Worm (Caenorhabditis elegans): ENCODE measurements around the gene rheb-1.

Gene rheb-1

ce11 chrIII:9454730-9455129 is 1.1 kb downstream of the rheb-1 start:
- TF ChIP-seq ceh-45 (GFP tag; IDR thresholded peaks at IDR 0.05) (no peak), ceh-48 (tag; optimal IDR thresholded peaks at IDR 0.05) (no peak), gmeb-2 (tag; optimal IDR thresholded peaks at IDR 0.05) (no peak), ttx-3 (tag; optimal IDR thresholded peaks at IDR 0.05) (no peak), unc-42 (tag; optimal IDR thresholded peaks at IDR 0.05) (no peak), hlh-15 (tag; optimal IDR thresholded peaks at IDR 0.05) (no peak), nhr-11 (tag; optimal IDR thresholded peaks at IDR 0.05) (no peak), pax-1 (tag; optimal IDR thresholded peaks at IDR 0.05) (no peak), nhr-232 (tag; optimal IDR thresholded peaks at IDR 0.05) (no peak), syd-9 (tag; optimal IDR thresholded peaks at IDR 0.05) (no peak), ama-1 (optimal IDR thresholded peaks at IDR 0.05) (no peak), unc-55 (GFP tag; optimal IDR thresholded peaks at IDR 0.05) (no peak), ceh-24 (tag; optimal IDR thresholded peaks at IDR 0.05) (no peak), K02D7.2 (tag; optimal IDR thresholded peaks at IDR 0.05) (no peak), ref-2 (tag; optimal IDR thresholded peaks at IDR 0.05) (no peak)

DNA sequence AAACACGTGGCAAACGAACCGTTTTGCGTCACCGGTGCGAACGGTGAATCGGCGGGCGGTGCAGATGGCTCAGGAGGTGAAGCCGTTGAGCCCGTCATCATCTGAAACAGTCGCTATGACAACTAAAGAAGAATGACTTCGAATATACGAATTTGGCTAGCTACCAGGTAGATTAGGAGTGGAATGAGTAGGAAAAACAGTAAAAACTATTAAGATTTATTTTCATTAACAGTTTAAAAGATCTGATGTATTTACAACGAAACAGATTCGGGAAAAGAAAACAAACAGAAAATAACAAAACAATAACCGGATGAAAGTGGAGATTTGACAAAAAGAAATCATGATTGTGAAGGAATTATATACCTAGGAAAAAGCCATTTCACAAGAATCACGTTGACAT is 1.9 kb downstream of the rheb-1 start, which contains the start of gene F54C8.7:
Gene F54C8.7 (minus strand): TSS at position 101 of the 400 bp plus-strand sequence.
- TF ChIP-seq madf-2 (tag; optimal IDR thresholded peaks at IDR 0.05) (no peak), nhr-11 (tag; optimal IDR thresholded peaks at IDR 0.05) (no peak), unc-55 (GFP tag; optimal IDR thresholded peaks at IDR 0.05) (no peak), ahr-1 (tag; optimal IDR thresholded peaks at IDR 0.05) (no peak), ceh-31 (tag; optimal IDR thresholded peaks at IDR 0.05) (no peak), unc-3 (GFP tag; conservative IDR thresholded peaks at IDR 0.05) (no peak), unc-3 (tag; optimal IDR thresholded peaks at IDR 0.05) (no peak), lin-11 (tag; optimal IDR thresholded peaks at IDR 0.05) (no peak), hlh-13 (GFP tag; optimal IDR thresholded peaks at IDR 0.05) (no peak), ref-2 (tag; optimal IDR thresholded peaks at IDR 0.05) (no peak), dmd-4 (tag; optimal IDR thresholded peaks at IDR 0.05; ENCODE audit: borderline replicate concordance) (no peak), sox-2 (GFP tag; IDR thresholded peaks at IDR 0.05) (no peak), pax-1 (tag; optimal IDR thresholded peaks at IDR 0.05) (no peak), ets-4 (tag; optimal IDR thresholded peaks at IDR 0.05) (no peak)

ce11 chrIII:9450933-9451332 is 4.9 kb downstream of the rheb-1 start:
- TF ChIP-seq ref-2 (tag; optimal IDR thresholded peaks at IDR 0.05) (peak; percentile 51), ceh-6 (GFP tag; optimal IDR thresholded peaks at IDR 0.05) (no peak), mec-3 (tag; optimal IDR thresholded peaks at IDR 0.05; ENCODE audit: borderline replicate concordance) (no peak), ceh-14 (tag; optimal IDR thresholded peaks at IDR 0.05) (peak; percentile 19), ceh-31 (tag; optimal IDR thresholded peaks at IDR 0.05) (peak; percentile 92), unc-42 (tag; optimal IDR thresholded peaks at IDR 0.05) (peak; percentile 55), hlh-30 (tag; optimal IDR thresholded peaks at IDR 0.05; ENCODE audit: insufficient read depth) (peak; percentile 93), ceh-34 (tag; optimal IDR thresholded peaks at IDR 0.05) (peak; percentile 58), unc-55 (GFP tag; optimal IDR thresholded peaks at IDR 0.05) (peak; percentile 40), tbx-2 (tag; optimal IDR thresholded peaks at IDR 0.05) (peak; percentile 15), nfya-1 (tag; optimal IDR thresholded peaks at IDR 0.05) (peak; percentile 41), sox-2 (GFP tag; IDR thresholded peaks at IDR 0.05) (peak; percentile 10; the same call in 1 of the 2 replicates), eyg-1 (tag; optimal IDR thresholded peaks at IDR 0.05) (no peak)

- no peak for TF ChIP-seq T23F11.4 (GFP tag; optimal IDR thresholded peaks at IDR 0.05)
- TF ChIP-seq ceh-34 (tag; optimal IDR thresholded peaks at IDR 0.05), result no peak
- TF ChIP-seq ceh-30 (tag; optimal IDR thresholded peaks at IDR 0.05), result no peak
- TF ChIP-seq ceh-24 (tag; optimal IDR thresholded peaks at IDR 0.05), result no peak
- no peak for TF ChIP-seq syd-9 (tag; optimal IDR thresholded peaks at IDR 0.05)
- TF ChIP-seq K09A11.1 (tag; optimal IDR thresholded peaks at IDR 0.05; ENCODE audit: insufficient read depth), result no peak
- TF ChIP-seq hlh-6 (tag; optimal IDR thresholded peaks at IDR 0.05), result no peak
- no peak for TF ChIP-seq K02D7.2 (tag; optimal IDR thresholded peaks at IDR 0.05)
- TF ChIP-seq unc-86 (tag; optimal IDR thresholded peaks at IDR 0.05), result no peak
- TF ChIP-seq eyg-1 (tag; optimal IDR thresholded peaks at IDR 0.05), result no peak
- no peak for TF ChIP-seq mec-3 (tag; optimal IDR thresholded peaks at IDR 0.05; ENCODE audit: borderline replicate concordance)
- TF ChIP-seq ceh-48 (tag; optimal IDR thresholded peaks at IDR 0.05), result no peak
- TF ChIP-seq C08G9.2 (tag; optimal IDR thresholded peaks at IDR 0.05), result no peak
Measured at ce11 chrIII:9449831-9450230, 6.0 kb downstream of the rheb-1 start, which contains the start of gene F54C8.6. F54C8.6 (minus strand) TSS chrIII:9449931.
